Fruit fly (Drosophila melanogaster): ENCODE results near the gene Strump.

Strump gene

DNA sequence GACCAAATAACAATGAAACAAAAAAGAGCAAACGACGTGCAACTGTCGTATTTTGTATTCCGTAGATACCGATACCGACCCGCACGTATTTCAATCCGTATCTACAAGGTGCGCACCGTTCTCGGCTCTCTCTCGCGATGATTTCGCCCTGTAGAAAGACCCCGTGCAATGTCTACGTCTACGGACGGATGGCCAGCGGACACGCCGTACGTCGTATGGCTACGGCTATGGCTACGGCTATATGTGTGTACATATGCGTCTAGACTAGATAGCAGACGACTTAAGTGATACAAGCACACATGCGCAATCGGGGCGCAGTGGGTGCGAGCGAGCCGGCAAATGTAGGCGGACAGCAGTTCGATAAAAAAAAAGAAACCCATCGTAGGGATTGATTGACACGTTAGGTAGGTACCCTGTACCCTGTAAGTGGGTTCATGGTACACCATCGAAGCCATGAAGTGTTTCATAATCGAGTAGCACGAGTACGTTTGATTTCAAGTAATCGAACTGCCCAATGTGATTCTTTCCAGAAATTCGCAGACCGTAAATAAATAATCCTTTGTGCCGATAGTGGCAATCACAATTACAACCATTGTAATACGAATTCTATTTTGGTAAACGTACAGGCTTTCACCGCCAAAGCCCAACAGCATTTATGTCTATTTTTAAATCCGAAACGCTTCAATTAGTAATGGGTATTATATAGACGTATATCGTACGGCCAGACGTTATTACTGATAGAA, 27.8 kb downstream of the Strump start (continued):
- TF ChIP-seq CG1603 (tag; optimal IDR thresholded peaks at IDR 0.05) (peak; percentile 15), Hr51 (GFP tag; optimal IDR thresholded peaks at IDR 0.05) (peak in 1 of 2 experiments; percentile 44), shn (GFP tag; optimal IDR thresholded peaks at IDR 0.05) (peak; percentile 19), CG13424 (tag; optimal IDR thresholded peaks at IDR 0.05) (peak; percentile 24), Antp (GFP tag; optimal IDR thresholded peaks at IDR 0.05) (peak; percentile 17)

dm6 chr3L:16150161-16150538, 28.3 kb downstream of the Strump start:
- TF ChIP-seq rib (GFP tag; IDR thresholded peaks at IDR 0.05) (peak; percentile 39; the same call in 1 of the 2 replicates), MBD-R2 (GFP tag; IDR thresholded peaks at IDR 0.05) (no peak), dan (GFP tag; IDR thresholded peaks at IDR 0.05) (no peak), tgo (GFP tag; IDR thresholded peaks at IDR 0.05) (no peak), jing (GFP tag; optimal IDR thresholded peaks at IDR 0.05) (no peak), HLH54F (GFP tag; optimal IDR thresholded peaks at IDR 0.05) (no peak), B-H2 (GFP tag; optimal IDR thresholded peaks at IDR 0.05) (peak; percentile 20), HLH3B (GFP tag; IDR thresholded peaks at IDR 0.05) (no peak; the same call in 1 of the 2 replicates), cg (GFP tag; optimal IDR thresholded peaks at IDR 0.05) (peak; percentile 46), az2 (GFP tag; optimal IDR thresholded peaks at IDR 0.05) (no peak), pita (GFP tag; optimal IDR thresholded peaks at IDR 0.05) (no peak), CG1647 (GFP tag; optimal IDR thresholded peaks at IDR 0.05) (no peak), bsh (GFP tag; optimal IDR thresholded peaks at IDR 0.05) (no peak), Pdp1 (GFP tag; optimal IDR thresholded peaks at IDR 0.05) (peak in 1 of 2 experiments; percentile 94), CG2712 (tag; optimal IDR thresholded peaks at IDR 0.05) (no peak), Bteb2 (GFP tag; optimal IDR thresholded peaks at IDR 0.05) (no peak), nerfin-1 (tag; optimal IDR thresholded peaks at IDR 0.05) (no peak), ftz-f1 (GFP tag; optimal IDR thresholded peaks at IDR 0.05) (peak; percentile 21), Rfx (GFP tag; IDR thresholded peaks at IDR 0.05) (no peak), Atf6 (GFP tag; IDR thresholded peaks at IDR 0.05) (no peak), CG15514 (GFP tag; optimal IDR thresholded peaks at IDR 0.05) (peak; percentile 21), CTCF (GFP tag; optimal IDR thresholded peaks at IDR 0.05) (no peak), CG12769 (tag; optimal IDR thresholded peaks at IDR 0.05) (peak; percentile 52), Jarid2 (GFP tag; optimal IDR thresholded peaks at IDR 0.05) (no peak), nau (GFP tag; optimal IDR thresholded peaks at IDR 0.05) (no peak), mirr (GFP tag; optimal IDR thresholded peaks at IDR 0.05) (peak; percentile 97), sna (GFP tag; IDR thresholded peaks at IDR 0.05; ENCODE audit: partially characterized antibody) (no peak), caup (GFP tag; optimal IDR thresholded peaks at IDR 0.05; ENCODE audit: severe bottlenecking) (peak; percentile 26), CG6854 (GFP tag; optimal IDR thresholded peaks at IDR 0.05) (no peak), ranshi (GFP tag; IDR thresholded peaks at IDR 0.05) (no peak), CG34224 (GFP tag; IDR thresholded peaks at IDR 0.05; ENCODE audit: partially characterized antibody) (no peak), CG11093 (GFP tag; IDR thresholded peaks at IDR 0.05) (no peak), scrt (GFP tag; optimal IDR thresholded peaks at IDR 0.05) (no peak), stwl (tag; optimal IDR thresholded peaks at IDR 0.05) (no peak), bcd (GFP tag; optimal IDR thresholded peaks at IDR 0.05) (no peak), CG17328 (GFP tag; IDR thresholded peaks at IDR 0.05) (no peak), CG5180 (GFP tag; optimal IDR thresholded peaks at IDR 0.05) (no peak), tx (GFP tag; optimal IDR thresholded peaks at IDR 0.05) (no peak), CG2199 (GFP tag; IDR thresholded peaks at IDR 0.05) (no peak), CG13123 (GFP tag; optimal IDR thresholded peaks at IDR 0.05) (no peak), CG4617 (GFP tag; optimal IDR thresholded peaks at IDR 0.05; ENCODE audit: borderline replicate concordance) (no peak), Oli (tag; optimal IDR thresholded peaks at IDR 0.05) (no peak), Bgb (GFP tag; IDR thresholded peaks at IDR 0.05; ENCODE audit: partially characterized antibody) (no peak)
